Worm (Caenorhabditis elegans): ENCODE results near the gene cutl-21.

cutl-21 gene

DNA sequence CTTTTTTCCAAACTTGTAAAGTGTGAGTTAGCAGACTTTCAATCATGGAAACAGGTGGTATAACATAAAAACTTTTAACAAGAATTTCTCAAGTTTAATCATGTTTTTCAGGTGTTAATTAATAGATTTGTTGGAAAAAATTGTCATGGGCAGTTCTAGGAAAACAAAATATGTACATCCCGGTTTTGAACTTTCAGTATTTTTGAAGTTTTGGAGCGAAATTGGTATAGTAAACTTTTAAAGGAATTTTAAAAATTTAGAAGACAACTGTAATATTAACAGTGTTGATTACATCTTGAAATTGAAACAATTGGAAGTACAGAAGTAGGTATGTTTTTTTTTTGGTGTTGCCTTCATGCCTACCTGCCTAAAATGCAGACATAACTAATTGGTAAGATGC is 9.5 kb upstream of the cutl-21 start:
- TF ChIP-seq ceh-91 (GFP tag; IDR thresholded peaks at IDR 0.05): no peak
- TF ChIP-seq pbrm-1 (GFP tag; IDR thresholded peaks at IDR 0.05): no peak
- no peak for TF ChIP-seq ceh-100 (GFP tag; IDR thresholded peaks at IDR 0.05)
- TF ChIP-seq dpl-1 (GFP tag; optimal IDR thresholded peaks at IDR 0.05): no peak
- no peak for TF ChIP-seq Y56A3A.18 (GFP tag; IDR thresholded peaks at IDR 0.05)
- no peak for TF ChIP-seq unc-62 (GFP tag; optimal IDR thresholded peaks at IDR 0.05)

DNA sequence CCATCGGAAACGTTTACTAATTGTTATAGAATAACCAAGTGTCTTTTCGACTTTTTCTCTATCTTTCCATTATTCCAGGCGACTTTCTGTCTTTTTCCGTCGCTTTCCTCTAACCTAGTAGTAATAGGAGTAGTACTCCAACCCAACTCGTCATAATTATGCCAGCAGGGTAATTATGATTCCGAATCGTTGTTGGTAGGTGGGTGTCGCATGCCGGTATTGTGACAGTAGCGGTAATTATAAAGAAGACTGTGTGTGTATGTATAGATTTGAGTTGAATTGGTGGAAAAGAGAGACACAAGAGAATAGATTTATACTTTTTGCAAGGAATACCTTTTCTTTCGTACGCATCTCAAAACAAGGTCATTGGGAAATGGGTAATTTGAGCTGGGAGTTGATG is 889 bp downstream of the cutl-21 start:
- TF ChIP-seq aptf-2 (GFP tag; conservative IDR thresholded peaks at IDR 0.05) (no peak), T26A5.8 (tag; optimal IDR thresholded peaks at IDR 0.05) (no peak), hmg-20 (GFP tag; IDR thresholded peaks at IDR 0.05) (no peak), aptf-3 (GFP tag; IDR thresholded peaks at IDR 0.05) (no peak), hlh-12 (tag; optimal IDR thresholded peaks at IDR 0.05) (no peak), ceh-100 (GFP tag; IDR thresholded peaks at IDR 0.05) (no peak), fkh-3 (tag; optimal IDR thresholded peaks at IDR 0.05) (no peak), F49E8.2 (tag; optimal IDR thresholded peaks at IDR 0.05; ENCODE audit: insufficient read depth) (no peak), B0336.3 (GFP tag; IDR thresholded peaks at IDR 0.05) (no peak), bed-2 (GFP tag; IDR thresholded peaks at IDR 0.05) (no peak)

DNA sequence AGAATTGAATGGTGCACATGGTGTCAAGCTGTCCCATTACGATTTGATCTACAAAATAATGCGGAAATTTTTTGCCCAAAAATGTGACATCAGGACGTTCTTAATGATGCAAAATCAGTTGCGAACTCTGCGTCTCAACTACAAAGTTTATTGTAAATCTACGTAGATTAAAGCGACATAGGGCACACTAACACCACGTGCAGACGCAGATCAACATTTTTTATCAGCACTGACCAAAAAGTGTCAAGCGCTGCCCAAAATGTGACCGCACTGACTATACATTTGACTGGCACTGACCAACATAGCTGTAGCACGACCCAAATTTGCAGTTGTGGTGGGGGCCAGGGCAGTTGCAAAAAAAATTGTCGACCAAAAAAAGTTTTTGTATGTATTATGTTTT is 5.4 kb downstream of the cutl-21 start:
- TF ChIP-seq ceh-58 (GFP tag; IDR thresholded peaks at IDR 0.05) (0 out of 2 replicates have a peak, but pooled peaks have one; percentile 22), lin-35 (GFP tag; optimal IDR thresholded peaks at IDR 0.05) (no peak), nhr-80 (tag; optimal IDR thresholded peaks at IDR 0.05) (peak; percentile 48)

DNA sequence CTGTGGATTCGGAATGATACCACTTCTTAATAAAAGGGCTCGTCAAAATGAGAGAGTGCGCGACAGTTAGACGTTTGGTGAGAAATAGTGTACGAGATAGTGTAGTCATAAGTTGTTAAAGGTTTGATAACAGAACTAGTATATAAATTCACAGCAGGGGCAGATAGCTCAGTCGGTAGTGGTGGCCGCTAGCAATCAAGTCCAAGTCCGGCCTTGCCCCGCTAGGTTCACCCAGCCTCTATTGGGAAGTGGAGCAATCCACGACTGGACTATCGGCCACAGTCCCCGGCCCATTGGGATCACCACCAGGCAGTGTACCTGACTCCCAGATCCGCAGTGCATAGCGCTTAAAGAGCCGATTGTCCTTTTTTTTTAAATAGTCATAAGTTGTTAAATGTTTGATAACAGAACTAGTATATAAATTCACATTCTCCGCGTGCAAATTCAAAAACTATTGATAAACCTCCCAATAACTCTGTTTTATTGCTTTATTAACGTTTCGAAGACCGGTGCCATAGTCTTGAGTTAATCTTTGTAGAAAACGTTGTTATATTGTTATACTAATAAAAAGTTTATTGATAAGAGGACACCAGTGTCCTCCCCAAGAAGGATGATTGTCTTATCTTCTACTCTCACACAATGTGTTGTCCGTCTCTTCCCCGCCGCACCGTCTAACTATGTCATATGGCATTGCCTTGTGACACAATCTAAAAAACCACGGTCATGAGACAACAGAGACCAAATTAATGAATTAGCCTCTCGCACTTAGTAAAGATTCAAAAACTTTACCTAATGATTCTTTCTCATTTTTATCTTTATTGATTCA is 6.7 kb downstream of the cutl-21 start:
- TF ChIP-seq rcor-1 (GFP tag; IDR thresholded peaks at IDR 0.05): no peak
- no peak for TF ChIP-seq ztf-28 (GFP tag; IDR thresholded peaks at IDR 0.05)
- TF ChIP-seq F39B2.1 (GFP tag; IDR thresholded peaks at IDR 0.05): no peak
- peak; percentile 45 for TF ChIP-seq gei-17 (GFP tag; optimal IDR thresholded peaks at IDR 0.05)
- TF ChIP-seq lin-35 (GFP tag; optimal IDR thresholded peaks at IDR 0.05): no peak
- peak; percentile 59; the same call in 1 of the 2 replicates for TF ChIP-seq K11D2.4 (GFP tag; IDR thresholded peaks at IDR 0.05)
- no peak for TF ChIP-seq B0019.2 (GFP tag; conservative IDR thresholded peaks at IDR 0.05)
- TF ChIP-seq ekl-4 (GFP tag; IDR thresholded peaks at IDR 0.05): no peak
- TF ChIP-seq aptf-3 (GFP tag; IDR thresholded peaks at IDR 0.05): no peak
- no peak for TF ChIP-seq Y79H2A.3 (GFP tag; conservative IDR thresholded peaks at IDR 0.05)
- TF ChIP-seq bed-1 (GFP tag; IDR thresholded peaks at IDR 0.05): no peak
- no peak for TF ChIP-seq ztf-6 (GFP tag; IDR thresholded peaks at IDR 0.05)
- peak; percentile 87 for TF ChIP-seq nhr-80 (tag; optimal IDR thresholded peaks at IDR 0.05)
- TF ChIP-seq zim-3 (tag; optimal IDR thresholded peaks at IDR 0.05): no peak
- no peak for TF ChIP-seq hlh-26 (GFP tag; conservative IDR thresholded peaks at IDR 0.05)
- TF ChIP-seq ztf-22 (GFP tag; optimal IDR thresholded peaks at IDR 0.05): peak; percentile 67
- no peak for TF ChIP-seq F55B11.4 (tag; optimal IDR thresholded peaks at IDR 0.05; ENCODE audit: borderline replicate concordance, insufficient read depth)
- no peak for TF ChIP-seq sea-2 (GFP tag; IDR thresholded peaks at IDR 0.05)
- TF ChIP-seq mel-28 (tag; optimal IDR thresholded peaks at IDR 0.05; ENCODE audit: borderline replicate concordance): no peak
- TF ChIP-seq somi-1 (GFP tag; optimal IDR thresholded peaks at IDR 0.05): peak; percentile 24
- no peak for TF ChIP-seq xnd-1 (tag; optimal IDR thresholded peaks at IDR 0.05)
- TF ChIP-seq chd-7 (tag; optimal IDR thresholded peaks at IDR 0.05): peak; percentile 19
- no peak for TF ChIP-seq sptf-2 (GFP tag; optimal IDR thresholded peaks at IDR 0.05)
- no peak for TF ChIP-seq hlh-12 (tag; optimal IDR thresholded peaks at IDR 0.05)
- TF ChIP-seq F22D6.2 (tag; optimal IDR thresholded peaks at IDR 0.05): peak; percentile 1
- no peak for TF ChIP-seq Y53F4B.3 (GFP tag; IDR thresholded peaks at IDR 0.05)
- no peak for TF ChIP-seq attf-6 (GFP tag; IDR thresholded peaks at IDR 0.05)
- TF ChIP-seq lag-1 (GFP tag; IDR thresholded peaks at IDR 0.05): no peak
- TF ChIP-seq attf-5 (GFP tag; optimal IDR thresholded peaks at IDR 0.05): no peak
